Fruit fly (Drosophila melanogaster): ENCODE measurements around the gene CG11251.

DNA sequence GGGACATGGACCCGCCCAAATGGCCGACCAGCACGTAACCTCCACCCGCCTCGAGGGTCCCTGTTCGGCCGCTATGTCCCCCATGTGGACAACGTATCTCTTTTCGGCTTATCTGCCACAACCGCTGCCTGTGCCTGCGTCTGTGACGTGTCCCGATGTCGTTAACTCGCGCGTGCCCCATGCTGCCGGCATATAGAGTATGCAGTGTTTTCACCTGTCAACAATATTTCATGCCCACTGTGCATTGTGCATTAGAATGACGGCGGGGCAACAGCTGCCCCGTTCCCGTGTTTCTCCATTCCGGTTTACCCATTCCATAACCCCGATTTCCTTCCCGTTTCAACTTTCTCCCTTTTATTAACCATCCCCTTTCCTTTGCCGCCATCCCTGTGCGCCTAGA is 45.1 kb upstream of the CG11251 start:
- TF ChIP-seq CTCF (optimal IDR thresholded peaks at IDR 0.05) (no peak), CG8478 (optimal IDR thresholded peaks at IDR 0.05) (no peak)
